Worm (Caenorhabditis elegans): Measurements from ENCODE around the gene F53B1.8.

DNA sequence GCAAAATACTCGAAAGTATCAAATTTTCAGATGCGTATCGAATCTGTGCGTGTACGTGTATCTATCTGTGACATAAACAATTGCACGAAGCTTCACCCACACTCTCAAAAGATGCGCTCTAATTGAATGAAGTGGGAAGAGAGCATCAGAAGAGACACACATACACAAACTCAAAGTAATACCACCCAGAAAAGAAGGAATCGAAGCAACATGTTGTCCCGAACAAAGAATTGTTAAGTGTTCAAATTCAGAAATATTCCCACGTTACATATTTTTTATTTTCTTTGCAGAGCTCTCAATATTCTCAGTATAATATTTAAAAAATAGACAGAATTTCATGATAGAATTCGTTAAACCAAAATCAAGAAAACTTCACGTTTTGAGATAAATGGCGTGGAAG lies 6.9 kb upstream of the F53B1.8 start:
- TF ChIP-seq pha-4 (tag; optimal IDR thresholded peaks at IDR 0.05) (no peak), ceh-82 (tag; optimal IDR thresholded peaks at IDR 0.05) (no peak), nhr-12 (tag; optimal IDR thresholded peaks at IDR 0.05) (no peak)

Measured in whole organism, L3 larva.